Fruit fly (Drosophila melanogaster) whole organism, adult: ENCODE data around the gene Vdup1.

ENCODE experiments used
- CG11617 ChIP-seq: fragments of 200-800 bp; sonication (Bioruptor generic); optimal IDR thresholded peaks from 2 replicates; lab custom pipeline; 2017; ENCODE audit warnings: mild to moderate bottlenecking, missing biosample characterization, missing genetic modification reagents, missing genetic modification characterization
- CG12768 ChIP-seq: fragments of 200-800 bp; sonication (Bioruptor generic); optimal IDR thresholded peaks from 2 replicates; lab custom pipeline; 2017; ENCODE audit warnings: missing biosample characterization, missing genetic modification characterization, mild to moderate bottlenecking, moderate library complexity, missing genetic modification reagents
- CG14711 ChIP-seq: fragments of 200-800 bp; sonication (Bioruptor generic); optimal IDR thresholded peaks from 2 replicates; lab custom pipeline; 2018; ENCODE audit warnings: missing biosample characterization, mild to moderate bottlenecking, missing genetic modification characterization, moderate library complexity
- CG1620 ChIP-seq: fragments of 200-800 bp; sonication (Bioruptor generic); optimal IDR thresholded peaks from 2 replicates; lab custom pipeline; 2016; ENCODE audit warnings: missing biosample characterization, missing genetic modification characterization
- CG33017 ChIP-seq: fragments of 200-800 bp; sonication (Bioruptor generic); optimal IDR thresholded peaks from 2 replicates; lab custom pipeline; 2018; ENCODE audit warnings: missing biosample characterization, mild to moderate bottlenecking, missing genetic modification characterization, moderate library complexity
- CG5204 ChIP-seq: fragments of 200-800 bp; sonication (Bioruptor generic); optimal IDR thresholded peaks from 2 replicates; lab custom pipeline; 2016; ENCODE audit warnings: missing biosample characterization, missing genetic modification characterization
- CG7045 ChIP-seq: fragments of 200-800 bp; sonication (Bioruptor generic); optimal IDR thresholded peaks from 2 replicates; lab custom pipeline; 2017; ENCODE audit warnings: missing biosample characterization, mild to moderate bottlenecking, missing genetic modification characterization
- CG7101 ChIP-seq: fragments of 200-800 bp; sonication (Bioruptor generic); optimal IDR thresholded peaks from 2 replicates; lab custom pipeline; 2018; ENCODE audit warnings: missing biosample characterization, mild to moderate bottlenecking, missing genetic modification characterization, moderate library complexity
- Clk ChIP-seq: fragments of 200-800 bp; sonication (Bioruptor generic); optimal IDR thresholded peaks from 2 replicates; lab custom pipeline; 2017; ENCODE audit warnings: missing biosample characterization, missing genetic modification characterization
- Crg-1 ChIP-seq: fragments of 200-800 bp; sonication (Bioruptor generic); optimal IDR thresholded peaks from 2 replicates; lab custom pipeline; 2016; ENCODE audit warnings: missing biosample characterization, missing genetic modification characterization
- Hr96 ChIP-seq: fragments of 200-800 bp; sonication (Bioruptor generic); optimal IDR thresholded peaks from 2 replicates; lab custom pipeline; 2016; ENCODE audit warnings: missing biosample characterization, missing genetic modification characterization
- Mnt ChIP-seq: fragments of 200-800 bp; sonication (Bioruptor generic); optimal IDR thresholded peaks from 2 replicates; lab custom pipeline; 2016; ENCODE audit warnings: missing biosample characterization, mild to moderate bottlenecking, missing genetic modification characterization
- bab1 ChIP-seq: fragments of 200-800 bp; sonication (Bioruptor generic); optimal IDR thresholded peaks from 3 replicates; lab custom pipeline; 2019; ENCODE audit warnings: missing biosample characterization, mild to moderate bottlenecking, missing genetic modification characterization, moderate library complexity
- cic ChIP-seq: fragments of 200-800 bp; sonication (Bioruptor generic); optimal IDR thresholded peaks from 2 replicates; lab custom pipeline; 2017; ENCODE audit warnings: missing biosample characterization, mild to moderate bottlenecking, missing genetic modification characterization, moderate library complexity
- cnc ChIP-seq, 2 experiments: fragments of >200 bp; optimal IDR thresholded peaks; 2 replicates each; lab custom pipeline; 2017
- kay ChIP-seq: fragments of 200-800 bp; sonication (Bioruptor generic); peaks from one replicate; lab custom pipeline; 2016; ENCODE audit warnings: missing biosample characterization, missing genetic modification characterization, borderline replicate concordance
- ovo ChIP-seq: fragments of 200-800 bp; sonication (Bioruptor generic); optimal IDR thresholded peaks from 2 replicates; lab custom pipeline; 2016; ENCODE audit warnings: missing biosample characterization, missing genetic modification characterization
- pad ChIP-seq: fragments of 200-800 bp; sonication (Bioruptor generic); optimal IDR thresholded peaks from 3 replicates; lab custom pipeline; 2017; ENCODE audit warnings: missing biosample characterization, missing genetic modification characterization, mild to moderate bottlenecking, moderate library complexity, missing genetic modification reagents
- tj ChIP-seq: fragments of 200-800 bp; sonication (Bioruptor generic); optimal IDR thresholded peaks from 3 replicates; lab custom pipeline; 2017; ENCODE audit warnings: missing biosample characterization, mild to moderate bottlenecking, missing genetic modification characterization, moderate library complexity
- toe ChIP-seq: fragments of 200-800 bp; sonication (Bioruptor generic); optimal IDR thresholded peaks from 2 replicates; lab custom pipeline; 2016; ENCODE audit warnings: missing biosample characterization, missing genetic modification characterization

The Vdup1 gene

dm6 chr3L:165981-166788 lies 12.6 kb downstream of the Vdup1 start:
- TF ChIP-seq CG12768 = peak; percentile 17
- no peak for TF ChIP-seq bab1 (GFP tag; lab: Kevin White, UChicago)
- peak; percentile 11 for TF ChIP-seq CG7101
- TF ChIP-seq Clk (GFP tag; lab: Kevin White, UChicago) = no peak
- peak; percentile 6 for TF ChIP-seq CG33017 (tag; lab: Kevin White, UChicago)

dm6 chr3L:161833-162587 lies 16.8 kb downstream of the Vdup1 start:
- TF ChIP-seq ovo (no peak), Hr96 (GFP tag; lab: Kevin White, UChicago) (no peak), cic (GFP tag; lab: Kevin White, UChicago) (no peak), CG7101 (no peak), Clk (GFP tag; lab: Kevin White, UChicago) (no peak), CG33017 (tag; lab: Kevin White, UChicago) (no peak), toe (no peak), CG11617 (GFP tag; lab: Kevin White, UChicago) (no peak), kay (GFP tag; lab: Kevin White, UChicago) (no peak), CG1620 (GFP tag; lab: Kevin White, UChicago) (no peak), bab1 (GFP tag; lab: Kevin White, UChicago) (no peak), CG14711 (tag; lab: Kevin White, UChicago) (no peak), Mnt (GFP tag; lab: Kevin White, UChicago) (no peak), CG5204 (GFP tag; lab: Kevin White, UChicago) (no peak), CG7045 (GFP tag; lab: Kevin White, UChicago) (no peak), pad (GFP tag; lab: Kevin White, UChicago) (no peak)

dm6 chr3L:160446-161094 lies 18.2 kb downstream of the Vdup1 start:
- TF ChIP-seq Clk (GFP tag; lab: Kevin White, UChicago) (no peak), cnc (optimal IDR thresholded peaks at IDR 0.05; lab: Kevin White, UChicago) (no peak), toe (no peak), Mnt (GFP tag; lab: Kevin White, UChicago) (peak; percentile 31), CG7101 (peak; percentile 15), CG7045 (GFP tag; lab: Kevin White, UChicago) (peak; percentile 4), CG11617 (GFP tag; lab: Kevin White, UChicago) (no peak), ovo (no peak), Crg-1 (GFP tag; lab: Kevin White, UChicago) (no peak), CG33017 (tag; lab: Kevin White, UChicago) (peak; percentile 16), cic (GFP tag; lab: Kevin White, UChicago) (peak; percentile 29), CG12768 (peak; percentile 15), CG5204 (GFP tag; lab: Kevin White, UChicago) (no peak), bab1 (GFP tag; lab: Kevin White, UChicago) (peak; percentile 51), Hr96 (GFP tag; lab: Kevin White, UChicago) (no peak), kay (GFP tag; lab: Kevin White, UChicago) (no peak), CG14711 (tag; lab: Kevin White, UChicago) (peak; percentile 30), CG1620 (GFP tag; lab: Kevin White, UChicago) (no peak), pad (GFP tag; lab: Kevin White, UChicago) (peak; percentile 1), tj (GFP tag; lab: Kevin White, UChicago) (peak; percentile 82)

dm6 chr3L:159406-160084 lies 19.2 kb downstream of the Vdup1 start:
- TF ChIP-seq tj (GFP tag; lab: Kevin White, UChicago) = peak; percentile 7
- no peak for TF ChIP-seq CG7045 (GFP tag; lab: Kevin White, UChicago)
- no peak for TF ChIP-seq Crg-1 (GFP tag; lab: Kevin White, UChicago)

dm6 chr3L:157674-158179 lies 21.0 kb downstream of the Vdup1 start:
- TF ChIP-seq Clk (GFP tag; lab: Kevin White, UChicago) = no peak
- no peak for TF ChIP-seq Crg-1 (GFP tag; lab: Kevin White, UChicago)
- TF ChIP-seq tj (GFP tag; lab: Kevin White, UChicago) = peak; percentile 98
- TF ChIP-seq CG1620 (GFP tag; lab: Kevin White, UChicago) = no peak
